Worm (Caenorhabditis elegans): ENCODE measurements around the gene C01G5.4.

Gene C01G5.4

ce11 chrIV:6511767-6512166 lies 19.8 kb upstream of the C01G5.4 start:
- TF ChIP-seq rnt-1 (tag; optimal IDR thresholded peaks at IDR 0.05) (no peak), pat-9 (tag; optimal IDR thresholded peaks at IDR 0.05) (no peak), unc-3 (GFP tag; conservative IDR thresholded peaks at IDR 0.05) (no peak), unc-3 (tag; optimal IDR thresholded peaks at IDR 0.05) (no peak), ahr-1 (tag; optimal IDR thresholded peaks at IDR 0.05) (no peak), nhr-11 (tag; optimal IDR thresholded peaks at IDR 0.05) (no peak), ets-4 (tag; optimal IDR thresholded peaks at IDR 0.05) (no peak), mec-3 (tag; optimal IDR thresholded peaks at IDR 0.05; ENCODE audit: borderline replicate concordance) (no peak), tbx-7 (tag; optimal IDR thresholded peaks at IDR 0.05) (no peak), sox-4 (tag; optimal IDR thresholded peaks at IDR 0.05) (no peak), odd-2 (tag; optimal IDR thresholded peaks at IDR 0.05) (no peak)

- TF ChIP-seq nfya-1 (tag; optimal IDR thresholded peaks at IDR 0.05) (no peak), npax-4 (tag; optimal IDR thresholded peaks at IDR 0.05) (no peak), ceh-18 (tag; optimal IDR thresholded peaks at IDR 0.05) (no peak), ets-4 (tag; optimal IDR thresholded peaks at IDR 0.05) (no peak), Y22D7AL.16 (tag; optimal IDR thresholded peaks at IDR 0.05) (no peak), pha-2 (tag; optimal IDR thresholded peaks at IDR 0.05) (no peak), hlh-15 (tag; optimal IDR thresholded peaks at IDR 0.05) (no peak), ttx-3 (tag; optimal IDR thresholded peaks at IDR 0.05) (no peak), fax-1 (tag; optimal IDR thresholded peaks at IDR 0.05) (no peak), gmeb-2 (tag; optimal IDR thresholded peaks at IDR 0.05) (no peak), K02D7.2 (tag; optimal IDR thresholded peaks at IDR 0.05) (no peak), ceh-24 (tag; optimal IDR thresholded peaks at IDR 0.05) (no peak), unc-42 (tag; optimal IDR thresholded peaks at IDR 0.05) (no peak)
These were observed 16.9 kb upstream of the C01G5.4 start for ce11 chrIV:6514700-6515099.

- TF ChIP-seq ceh-48 (tag; optimal IDR thresholded peaks at IDR 0.05) (no peak), ref-2 (tag; optimal IDR thresholded peaks at IDR 0.05) (no peak), hlh-8 (tag; optimal IDR thresholded peaks at IDR 0.05) (no peak), sox-2 (GFP tag; IDR thresholded peaks at IDR 0.05) (no peak), pag-3 (tag; optimal IDR thresholded peaks at IDR 0.05; ENCODE audit: borderline replicate concordance) (no peak), ztf-16 (tag; optimal IDR thresholded peaks at IDR 0.05) (no peak), unc-42 (tag; optimal IDR thresholded peaks at IDR 0.05) (no peak), eyg-1 (tag; optimal IDR thresholded peaks at IDR 0.05) (no peak), madf-2 (tag; optimal IDR thresholded peaks at IDR 0.05) (no peak), che-1 (tag; optimal IDR thresholded peaks at IDR 0.05) (no peak)
These were observed 13.7 kb upstream of the C01G5.4 start, which contains the start of gene C01G5.7 for ce11 chrIV:6517859-6518258. TSS of gene C01G5.7 (plus strand) at chrIV:6518159.

- peak; percentile 49 for TF ChIP-seq elt-2 (tag; optimal IDR thresholded peaks at IDR 0.05)
- no peak for TF ChIP-seq hlh-13 (GFP tag; optimal IDR thresholded peaks at IDR 0.05)
These were observed 12.0 kb upstream of the C01G5.4 start, which contains the start of gene C01G5.9 for ce11 chrIV:6519593-6519992. TSS of gene C01G5.9 (plus strand) at chrIV:6519893.

- TF ChIP-seq pag-3 (tag; optimal IDR thresholded peaks at IDR 0.05; ENCODE audit: borderline replicate concordance) (no peak), unc-42 (tag; optimal IDR thresholded peaks at IDR 0.05) (no peak), madf-2 (tag; optimal IDR thresholded peaks at IDR 0.05) (no peak), T23F11.4 (GFP tag; optimal IDR thresholded peaks at IDR 0.05) (no peak)
These were observed 9.1 kb upstream of the C01G5.4 start, which contains the start of gene ddi-1 for ce11 chrIV:6522305-6522917. TSS of gene ddi-1 (plus strand) at chrIV:6522867.

Measured in whole organism, late embryonic.